Worm (Caenorhabditis elegans): ENCODE results near the gene ZC487.2.
A peak's percentile ranks its signal among the peaks of the same experiment; 100 is the strongest.

Gene ZC487.2

DNA sequence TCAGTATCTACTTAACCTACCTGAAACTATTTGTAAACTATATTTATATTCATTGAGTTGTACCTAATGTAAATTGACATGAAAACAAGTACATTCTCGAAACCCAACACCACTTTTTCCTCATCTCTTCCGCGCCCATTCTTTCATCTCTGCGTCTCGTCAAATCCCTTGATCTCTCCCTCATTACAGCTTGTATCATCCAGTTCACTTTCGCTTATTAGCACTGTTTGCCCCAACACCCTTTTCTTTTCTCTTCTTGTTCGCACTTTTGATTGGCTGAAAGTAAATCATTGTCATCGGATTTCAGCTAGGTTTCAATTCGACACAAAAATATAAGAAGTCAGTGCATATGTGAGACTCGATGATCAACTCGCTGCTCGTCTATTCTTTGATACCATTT lies 22.5 kb upstream of the ZC487.2 start, which contains the start of gene T25F10.3:
T25F10.3 (plus strand) TSS at position 308 of the 400 bp plus-strand sequence.
- TF ChIP-seq nhr-85 (tag): peak; percentile 4
- TF ChIP-seq blmp-1 (tag; optimal IDR thresholded peaks at IDR 0.05): peak; percentile 79
- no peak for TF ChIP-seq elt-2 (tag; optimal IDR thresholded peaks at IDR 0.05)

DNA sequence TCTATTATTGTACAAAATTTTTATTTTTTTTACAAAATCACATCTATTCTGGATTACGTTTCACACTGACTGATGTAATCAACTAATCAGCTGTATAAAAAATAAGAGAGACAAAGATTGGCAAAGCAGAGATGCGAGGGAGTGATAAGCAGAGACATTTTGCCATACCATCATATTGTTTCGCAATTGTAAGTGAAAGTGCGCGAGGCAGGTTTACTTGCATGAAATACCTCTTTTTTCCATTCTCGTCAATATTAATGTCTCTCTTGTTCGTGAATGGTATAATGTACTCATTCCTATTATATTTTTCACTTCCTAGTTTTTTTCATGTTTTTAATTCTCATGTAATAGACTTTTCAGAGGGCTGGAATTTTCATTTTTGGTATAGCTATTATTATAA lies 14.6 kb upstream of the ZC487.2 start:
- peak; percentile 35 for TF ChIP-seq pag-3 (tag; optimal IDR thresholded peaks at IDR 0.05; ENCODE audit: borderline replicate concordance, insufficient read depth)
- TF ChIP-seq nhr-71 (tag; optimal IDR thresholded peaks at IDR 0.05): no peak
- peak; percentile 42 for TF ChIP-seq lin-14 (GFP tag; optimal IDR thresholded peaks at IDR 0.05)
- no peak for TF ChIP-seq egl-13 (tag; optimal IDR thresholded peaks at IDR 0.05)
- TF ChIP-seq blmp-1 (tag; optimal IDR thresholded peaks at IDR 0.05): peak; percentile 92
- TF ChIP-seq nhr-11 (tag; optimal IDR thresholded peaks at IDR 0.05): no peak
- no peak for TF ChIP-seq lin-35 (GFP tag; optimal IDR thresholded peaks at IDR 0.05)
- TF ChIP-seq C16A3.4 (tag; optimal IDR thresholded peaks at IDR 0.05): no peak
- peak; percentile 71 for TF ChIP-seq nhr-85 (tag)
- TF ChIP-seq vab-15 (tag; optimal IDR thresholded peaks at IDR 0.05): no peak
- peak in 1 of 6 experiments; percentile 81 for TF ChIP-seq elt-3 (tag; optimal IDR thresholded peaks at IDR 0.05)
- TF ChIP-seq nhr-77 (tag; optimal IDR thresholded peaks at IDR 0.05): no peak

DNA sequence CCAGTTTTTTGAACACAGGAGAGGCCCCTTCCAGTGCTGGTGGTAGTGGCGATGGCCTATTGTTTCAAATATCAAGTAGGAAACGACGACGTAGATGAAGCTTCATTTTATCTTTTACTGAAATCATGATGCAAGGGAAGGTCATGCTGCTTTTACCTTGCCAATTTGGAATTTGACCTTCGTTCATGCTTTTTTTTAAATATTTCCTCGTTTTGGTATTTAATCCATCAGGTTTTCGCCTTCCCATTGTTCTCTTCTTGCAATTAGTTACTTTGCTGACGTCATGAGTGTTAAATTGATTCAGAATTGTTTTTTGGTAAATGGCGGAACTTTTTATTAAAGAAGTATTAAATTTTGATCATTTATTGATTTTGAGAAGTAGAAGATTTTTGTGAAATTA lies 13.8 kb upstream of the ZC487.2 start:
- TF ChIP-seq snu-23 (GFP tag; optimal IDR thresholded peaks at IDR 0.05) (no peak), nhr-85 (tag) (peak; percentile 63), lin-13 (GFP tag; optimal IDR thresholded peaks at IDR 0.05) (no peak), aha-1 (tag; optimal IDR thresholded peaks at IDR 0.05) (no peak)

DNA sequence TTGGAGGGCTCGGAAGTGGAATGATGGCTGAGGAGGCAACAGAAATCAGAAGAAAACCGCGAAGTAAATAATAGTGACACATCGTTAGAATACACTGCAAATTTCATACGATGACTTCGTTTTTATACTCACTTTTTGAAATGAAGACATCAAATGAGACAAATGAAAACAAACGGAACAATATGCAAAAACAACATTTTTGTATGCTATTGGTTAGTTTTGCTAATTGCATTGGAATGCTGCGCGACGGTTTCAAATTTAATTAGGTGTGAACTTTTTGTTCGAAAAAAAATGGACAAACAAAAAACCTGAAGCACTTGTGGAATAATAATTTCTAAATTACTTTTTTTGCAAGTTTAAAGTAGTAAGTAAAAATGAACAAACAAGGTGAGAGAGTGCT lies 10.7 kb upstream of the ZC487.2 start, which contains the start of gene grl-8:
grl-8 (minus strand) TSS at position 101 of the 400 bp plus-strand sequence.
- TF ChIP-seq nhr-85 (tag) (no peak), ceh-82 (tag; optimal IDR thresholded peaks at IDR 0.05) (no peak)

DNA sequence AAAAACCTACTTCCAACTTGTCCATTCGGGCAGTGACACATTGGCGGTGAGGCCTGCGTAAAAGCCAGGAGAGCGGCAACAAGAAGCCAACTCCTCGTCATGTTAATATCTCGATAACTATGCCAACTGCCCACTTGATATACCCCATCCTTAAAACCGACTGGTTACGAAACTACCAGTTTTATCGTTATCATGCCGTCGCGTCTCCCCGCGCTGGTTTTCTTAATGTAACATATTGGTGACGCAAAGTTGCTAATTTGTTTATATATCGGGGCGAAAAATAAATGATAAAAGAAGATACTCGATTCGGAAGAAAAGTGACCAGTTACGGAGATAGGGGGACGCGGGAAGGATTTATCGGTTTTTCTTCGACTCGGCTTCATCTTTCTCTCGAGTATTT lies 9.3 kb upstream of the ZC487.2 start, which contains the start of gene grl-9:
grl-9 (minus strand) TSS at position 101 of the 400 bp plus-strand sequence.
- TF ChIP-seq efl-1 (optimal IDR thresholded peaks at IDR 0.05) (no peak), efl-1 (GFP tag; optimal IDR thresholded peaks at IDR 0.05 in 1 of 2) (peak in 1 of 2 experiments; percentile 53), zag-1 (tag; optimal IDR thresholded peaks at IDR 0.05) (no peak), blmp-1 (tag; optimal IDR thresholded peaks at IDR 0.05) (peak; percentile 24), elt-3 (tag; optimal IDR thresholded peaks at IDR 0.05) (peak in 1 of 6 experiments; percentile 3)

DNA sequence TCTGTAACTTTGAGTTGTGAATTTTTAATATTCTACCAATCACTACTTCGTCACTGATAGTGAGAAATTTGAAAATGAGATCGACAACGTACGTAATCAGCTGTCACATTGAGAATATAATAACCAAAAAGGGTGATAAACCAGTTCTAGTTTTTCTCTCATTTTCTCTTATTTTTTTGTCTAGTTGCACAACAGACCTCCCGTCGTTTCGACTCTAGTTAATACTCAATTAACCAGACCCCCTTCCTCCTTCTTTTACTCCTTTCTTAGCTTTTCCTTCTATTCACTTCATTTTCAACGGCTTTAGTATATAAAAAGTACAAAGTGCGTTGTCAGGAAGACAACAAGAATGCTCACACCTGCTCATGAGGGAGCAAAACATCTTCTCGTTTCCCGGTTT lies 4.9 kb upstream of the ZC487.2 start, which contains the start of gene ZC487.1:
ZC487.1 (plus strand) TSS at position 301 of the 400 bp plus-strand sequence.
- TF ChIP-seq nhr-28 (tag; optimal IDR thresholded peaks at IDR 0.05): no peak
- no peak for TF ChIP-seq nhr-71 (tag; optimal IDR thresholded peaks at IDR 0.05)
- TF ChIP-seq aha-1 (tag; optimal IDR thresholded peaks at IDR 0.05): no peak
- TF ChIP-seq snu-23 (GFP tag; optimal IDR thresholded peaks at IDR 0.05): no peak

DNA sequence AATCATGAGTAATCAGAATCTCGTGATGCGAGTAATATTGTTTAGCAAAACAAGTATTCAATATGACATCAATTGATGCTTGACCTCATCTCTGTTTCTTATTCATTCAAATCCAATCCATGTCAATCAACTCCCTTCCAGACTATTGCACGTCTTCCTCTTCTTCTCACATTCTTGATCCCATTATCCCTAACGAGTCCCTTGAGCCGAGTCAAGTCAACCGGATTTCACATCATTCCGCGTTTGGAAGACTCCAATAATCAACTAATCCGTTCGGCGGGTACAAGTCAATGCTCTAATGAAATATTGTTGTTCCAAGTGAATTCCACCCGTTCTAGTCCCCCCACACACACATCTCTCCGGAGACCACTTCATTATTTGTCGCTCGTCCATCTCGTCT lies 4.0 kb upstream of the ZC487.2 start:
- TF ChIP-seq pax-3 (tag; optimal IDR thresholded peaks at IDR 0.05) (no peak), dsc-1 (tag; optimal IDR thresholded peaks at IDR 0.05) (peak; percentile 85), nhr-71 (tag; optimal IDR thresholded peaks at IDR 0.05) (no peak), lir-3 (tag; optimal IDR thresholded peaks at IDR 0.05; ENCODE audit: poor library complexity) (no peak), efl-1 (optimal IDR thresholded peaks at IDR 0.05) (no peak), efl-1 (GFP tag; optimal IDR thresholded peaks at IDR 0.05 in 1 of 2) (peak in 1 of 2 experiments; percentile 59), egl-13 (tag; optimal IDR thresholded peaks at IDR 0.05) (peak; percentile 15), sup-37 (GFP tag; optimal IDR thresholded peaks at IDR 0.05) (no peak), lin-14 (GFP tag; optimal IDR thresholded peaks at IDR 0.05) (peak; percentile 52), fkh-8 (tag; optimal IDR thresholded peaks at IDR 0.05) (peak; percentile 4)

DNA sequence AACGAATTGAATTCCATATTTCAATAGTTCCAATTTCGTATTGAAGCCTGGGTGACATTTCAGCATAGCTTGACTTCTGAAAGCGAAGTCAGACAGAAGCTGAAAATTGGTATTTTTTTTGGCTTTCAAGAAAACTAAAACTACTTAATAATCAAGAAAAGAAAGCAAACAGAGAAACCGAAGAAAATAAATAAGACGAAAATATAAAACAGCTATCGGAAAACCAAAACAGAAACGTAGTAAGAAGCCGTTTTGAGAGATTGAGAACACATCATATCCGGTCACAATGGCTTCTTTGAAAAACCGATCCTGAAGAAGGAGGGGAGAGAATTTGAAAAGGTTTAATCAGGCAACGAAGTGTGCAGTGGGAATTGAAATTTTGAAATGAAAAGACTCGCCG lies 4.0 kb downstream of the ZC487.2 start, which contains the start of gene srg-30:
srg-30 (minus strand) TSS at position 101 of the 400 bp plus-strand sequence.
- TF ChIP-seq pag-3 (tag; optimal IDR thresholded peaks at IDR 0.05; ENCODE audit: borderline replicate concordance, insufficient read depth) (no peak), efl-1 (optimal IDR thresholded peaks at IDR 0.05) (no peak), efl-1 (GFP tag; optimal IDR thresholded peaks at IDR 0.05 in 1 of 2) (no peak), nhr-20 (tag; optimal IDR thresholded peaks at IDR 0.05) (no peak), blmp-1 (tag; optimal IDR thresholded peaks at IDR 0.05) (no peak), nhr-84 (tag; optimal IDR thresholded peaks at IDR 0.05) (no peak), dsc-1 (tag; optimal IDR thresholded peaks at IDR 0.05) (no peak), mdl-1 (tag; optimal IDR thresholded peaks at IDR 0.05) (no peak), Y116A8C.19 (tag; optimal IDR thresholded peaks at IDR 0.05; ENCODE audit: borderline replicate concordance) (no peak), C16A3.4 (tag; optimal IDR thresholded peaks at IDR 0.05) (no peak), aha-1 (tag; optimal IDR thresholded peaks at IDR 0.05) (no peak), lin-15B (tag; optimal IDR thresholded peaks at IDR 0.05) (no peak), aly-2 (tag; optimal IDR thresholded peaks at IDR 0.05) (no peak), tlp-1 (tag; optimal IDR thresholded peaks at IDR 0.05) (no peak), ets-5 (GFP tag; IDR thresholded peaks at IDR 0.05) (no peak)
